Fruit fly (Drosophila melanogaster): ENCODE data around the gene CG14445.

Gene CG14445

DNA sequence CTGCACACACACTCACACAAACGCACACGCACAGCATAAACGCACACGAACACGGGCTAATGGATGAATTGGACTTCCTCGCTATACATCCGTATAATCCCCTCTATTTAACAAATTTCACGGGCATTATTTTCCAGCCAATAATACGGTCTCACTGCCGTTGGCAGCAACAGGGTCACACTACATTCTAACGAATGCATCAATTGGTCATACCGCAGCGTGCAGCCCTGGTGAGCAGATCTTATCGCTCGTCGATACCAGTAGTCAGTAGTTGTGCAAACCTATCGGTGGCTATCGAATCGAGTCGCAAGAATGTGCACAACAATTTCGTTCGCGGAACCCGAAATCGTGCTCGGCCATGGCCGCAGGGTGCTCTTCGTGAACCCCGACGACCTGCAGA is 50.7 kb downstream of the CG14445 start, which contains the start of the genes Top3beta and wuho (continued):
- TF ChIP-seq CG8281 (tag; optimal IDR thresholded peaks at IDR 0.05) (no peak), slbo (GFP tag; IDR thresholded peaks at IDR 0.05) (peak; percentile 55; the same call in 1 of the 2 replicates), jing (GFP tag; optimal IDR thresholded peaks at IDR 0.05) (no peak), ap (GFP tag; IDR thresholded peaks at IDR 0.05) (no peak), grn (GFP tag; optimal IDR thresholded peaks at IDR 0.05) (peak; percentile 100), CG30431 (GFP tag; optimal IDR thresholded peaks at IDR 0.05) (no peak), BEAF-32 (GFP tag; optimal IDR thresholded peaks at IDR 0.05) (peak; percentile 66), Sin3A (optimal IDR thresholded peaks at IDR 0.05) (peak; percentile 66), Doc3 (GFP tag; IDR thresholded peaks at IDR 0.05; ENCODE audit: partially characterized antibody) (peak; percentile 49; the same call in 1 of the 3 replicates), fu2 (GFP tag; optimal IDR thresholded peaks at IDR 0.05) (no peak), CG5180 (GFP tag; optimal IDR thresholded peaks at IDR 0.05) (no peak), pzg (GFP tag; optimal IDR thresholded peaks at IDR 0.05) (peak; percentile 100), eve (GFP tag; optimal IDR thresholded peaks at IDR 0.05) (no peak), ci (GFP tag; IDR thresholded peaks at IDR 0.05) (peak; percentile 78), Ptx1 (GFP tag; IDR thresholded peaks at IDR 0.05) (peak; percentile 34; the same call in 1 of the 2 replicates), CG17361 (GFP tag; IDR thresholded peaks at IDR 0.05) (no peak), CG1529 (GFP tag; optimal IDR thresholded peaks at IDR 0.05) (no peak), chif (GFP tag; optimal IDR thresholded peaks at IDR 0.05) (no peak), Pdp1 (GFP tag; optimal IDR thresholded peaks at IDR 0.05) (peak; percentile 47 to 82), Meics (GFP tag; optimal IDR thresholded peaks at IDR 0.05) (no peak), seq (GFP tag; IDR thresholded peaks at IDR 0.05) (no peak), ewg (GFP tag; optimal IDR thresholded peaks at IDR 0.05) (peak; percentile 42), Xrp1 (GFP tag; IDR thresholded peaks at IDR 0.05) (no peak), bab2 (GFP tag; optimal IDR thresholded peaks at IDR 0.05) (peak; percentile 40), lov (optimal IDR thresholded peaks at IDR 0.05) (no peak), lov (GFP tag; IDR thresholded peaks at IDR 0.05) (no peak), CG11247 (GFP tag; IDR thresholded peaks at IDR 0.05) (no peak), B-H1 (GFP tag; IDR thresholded peaks at IDR 0.05) (no peak), CG10267 (tag; optimal IDR thresholded peaks at IDR 0.05) (peak; percentile 57), CG16779 (GFP tag; IDR thresholded peaks at IDR 0.05) (no peak), Hsf (GFP tag; optimal IDR thresholded peaks at IDR 0.05) (peak; percentile 39), CG10654 (GFP tag; optimal IDR thresholded peaks at IDR 0.05) (peak; percentile 16), Ravus (GFP tag; IDR thresholded peaks at IDR 0.05) (no peak), CG7928 (GFP tag; optimal IDR thresholded peaks at IDR 0.05) (peak; percentile 97), ham (GFP tag; IDR thresholded peaks at IDR 0.05) (no peak), grau (tag; optimal IDR thresholded peaks at IDR 0.05) (peak; percentile 40), Hr3 (GFP tag; optimal IDR thresholded peaks at IDR 0.05) (no peak), CG15011 (GFP tag; optimal IDR thresholded peaks at IDR 0.05) (no peak), Awh (GFP tag; IDR thresholded peaks at IDR 0.05) (no peak), CG14860 (GFP tag; IDR thresholded peaks at IDR 0.05; ENCODE audit: partially characterized antibody) (peak; percentile 69), crol (GFP tag; IDR thresholded peaks at IDR 0.05) (no peak), cad (GFP tag; optimal IDR thresholded peaks at IDR 0.05) (no peak), Taf1 (GFP tag; IDR thresholded peaks at IDR 0.05) (no peak), dm (GFP tag; optimal IDR thresholded peaks at IDR 0.05) (peak; percentile 79), jigr1 (GFP tag; IDR thresholded peaks at IDR 0.05) (no peak), danr (GFP tag; IDR thresholded peaks at IDR 0.05) (no peak), CG11085 (GFP tag; IDR thresholded peaks at IDR 0.05) (no peak), tin (GFP tag; optimal IDR thresholded peaks at IDR 0.05) (peak; percentile 28), CG6813 (GFP tag; optimal IDR thresholded peaks at IDR 0.05) (no peak), dysf (GFP tag; IDR thresholded peaks at IDR 0.05) (peak; percentile 18; the same call in 1 of the 3 replicates), CG8478 (optimal IDR thresholded peaks at IDR 0.05) (no peak), CG2889 (GFP tag; IDR thresholded peaks at IDR 0.05) (no peak), CG9727 (GFP tag; optimal IDR thresholded peaks at IDR 0.05) (no peak), CG3847 (GFP tag; IDR thresholded peaks at IDR 0.05) (peak; percentile 54; the same call in 1 of the 2 replicates)

All from whole organism, embryonic.